Fruit fly (Drosophila melanogaster): ENCODE data around the gene CG14506.

DNA sequence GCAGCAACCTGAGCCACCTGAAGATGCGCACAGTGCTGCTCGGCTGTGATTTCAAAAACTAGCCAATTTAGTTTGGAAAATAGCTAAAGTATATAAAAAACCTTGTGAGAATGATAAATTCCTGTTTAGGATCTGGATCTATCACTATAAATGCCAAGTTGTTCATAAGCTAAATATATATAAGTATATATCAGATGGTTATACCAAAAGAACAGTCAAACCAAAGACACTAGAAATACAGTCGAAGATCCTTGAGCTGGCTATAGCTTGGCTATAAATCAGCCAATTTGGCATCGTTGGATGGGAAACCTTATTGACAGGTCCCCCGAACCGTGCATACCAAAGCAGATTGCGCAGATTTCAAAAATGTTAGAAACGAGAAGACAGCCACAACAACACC lies 33.7 kb downstream of the CG14506 start:
- no peak for TF ChIP-seq CG10348 (GFP tag; IDR thresholded peaks at IDR 0.05)
- no peak for TF ChIP-seq EcR (GFP tag; optimal IDR thresholded peaks at IDR 0.05)
- no peak for TF ChIP-seq Pif1B (GFP tag; optimal IDR thresholded peaks at IDR 0.05)
- no peak for TF ChIP-seq CG17806 (tag; optimal IDR thresholded peaks at IDR 0.05)
- TF ChIP-seq CG14655 (GFP tag; optimal IDR thresholded peaks at IDR 0.05) = no peak
- TF ChIP-seq CG4496 (GFP tag; IDR thresholded peaks at IDR 0.05) = no peak
- TF ChIP-seq Pif1A (GFP tag; optimal IDR thresholded peaks at IDR 0.05) = no peak
- no peak for TF ChIP-seq CG15710 (tag; optimal IDR thresholded peaks at IDR 0.05)

Data from whole organism, pupa.